Fruit fly (Drosophila melanogaster): ENCODE results near the gene Ocho.

Gene Ocho

DNA sequence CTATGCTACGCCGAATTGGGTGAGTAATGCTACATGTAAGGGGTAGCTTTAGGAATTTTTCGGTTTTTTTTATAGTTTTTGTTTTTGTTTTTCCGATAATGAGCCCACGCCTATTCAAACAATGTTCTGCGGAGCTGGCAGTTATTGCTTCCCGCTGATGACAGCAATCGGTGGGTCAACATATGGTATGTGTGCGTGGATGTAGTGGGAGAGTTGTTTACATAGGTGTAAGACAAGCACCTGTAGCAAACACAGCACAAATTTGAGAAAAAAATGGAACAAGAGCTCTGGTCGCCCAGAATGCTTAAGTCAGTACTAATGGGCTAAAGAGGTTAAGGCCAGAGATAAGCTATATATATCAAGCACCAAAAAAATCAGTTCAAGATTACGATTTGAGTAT is 13.6 kb downstream of the Ocho start:
- no peak for TF ChIP-seq CG10631 (GFP tag; optimal IDR thresholded peaks at IDR 0.05)
- TF ChIP-seq fkh (GFP tag; optimal IDR thresholded peaks at IDR 0.05) = peak; percentile 83

dm6 chr3L:14989879-14990278 is 15.2 kb downstream of the Ocho start:
- TF ChIP-seq lz (GFP tag; optimal IDR thresholded peaks at IDR 0.05) (no peak), svp (GFP tag) (peak; percentile 91), CG7368 (GFP tag; optimal IDR thresholded peaks at IDR 0.05) (no peak)

- TF ChIP-seq achi (GFP tag; optimal IDR thresholded peaks at IDR 0.05) = peak; percentile 91
- no peak for TF ChIP-seq eg (GFP tag; IDR thresholded peaks at IDR 0.05)
- peak; percentile 25 for TF ChIP-seq vri (GFP tag; optimal IDR thresholded peaks at IDR 0.05)
- no peak for TF ChIP-seq acj6 (GFP tag; optimal IDR thresholded peaks at IDR 0.05)
- TF ChIP-seq CG6854 (GFP tag; optimal IDR thresholded peaks at IDR 0.05) = peak; percentile 55
Observed at dm6 chr3L:14992025-14992424, 17.4 kb downstream of the Ocho start, which contains the start of gene Zip71B. Zip71B (plus strand) TSS chr3L:14992289.

dm6 chr3L:14992807-14993206 is 18.2 kb downstream of the Ocho start:
- TF ChIP-seq CG10631 (GFP tag; optimal IDR thresholded peaks at IDR 0.05) (no peak), vri (GFP tag; optimal IDR thresholded peaks at IDR 0.05) (peak; percentile 76), fkh (GFP tag; optimal IDR thresholded peaks at IDR 0.05) (peak; percentile 55), svp (GFP tag) (peak; percentile 75)

- no peak for TF ChIP-seq Blimp-1 (GFP tag; optimal IDR thresholded peaks at IDR 0.05)
- no peak for TF ChIP-seq dsx (GFP tag; optimal IDR thresholded peaks at IDR 0.05; ENCODE audit: poor library complexity, severe bottlenecking)
- TF ChIP-seq CG15336 (GFP tag; IDR thresholded peaks at IDR 0.05) = peak; percentile 38; the same call in 1 of the 2 replicates
- TF ChIP-seq CG6792 (GFP tag; optimal IDR thresholded peaks at IDR 0.05) = no peak
- TF ChIP-seq lz (GFP tag; optimal IDR thresholded peaks at IDR 0.05) = no peak
- TF ChIP-seq Smox (GFP tag; optimal IDR thresholded peaks at IDR 0.05) = no peak
- TF ChIP-seq CG1621 (tag; optimal IDR thresholded peaks at IDR 0.05) = no peak
- no peak for TF ChIP-seq CG8632 (GFP tag; optimal IDR thresholded peaks at IDR 0.05)
- TF ChIP-seq CG7368 (GFP tag; optimal IDR thresholded peaks at IDR 0.05) = no peak
- no peak for TF ChIP-seq Ets21C (GFP tag; optimal IDR thresholded peaks at IDR 0.05)
- no peak for TF ChIP-seq Hr38 (GFP tag; optimal IDR thresholded peaks at IDR 0.05)
- no peak for TF ChIP-seq dac (GFP tag; optimal IDR thresholded peaks at IDR 0.05)
- TF ChIP-seq Ets96B (tag; optimal IDR thresholded peaks at IDR 0.05) = peak; percentile 29
- TF ChIP-seq topi (GFP tag; optimal IDR thresholded peaks at IDR 0.05) = peak; percentile 33
- no peak for TF ChIP-seq Sox15 (GFP tag; optimal IDR thresholded peaks at IDR 0.05)
- no peak for TF ChIP-seq CG34406 (GFP tag; optimal IDR thresholded peaks at IDR 0.05)
- TF ChIP-seq ss (GFP tag; optimal IDR thresholded peaks at IDR 0.05) = no peak
- TF ChIP-seq fd59A (GFP tag; optimal IDR thresholded peaks at IDR 0.05) = no peak
- TF ChIP-seq achi (GFP tag; optimal IDR thresholded peaks at IDR 0.05) = no peak
- no peak for TF ChIP-seq CG3919 (GFP tag; optimal IDR thresholded peaks at IDR 0.05)
- peak; percentile 51 for TF ChIP-seq CG11762 (GFP tag; optimal IDR thresholded peaks at IDR 0.05; ENCODE audit: insufficient read depth)
- no peak for TF ChIP-seq CG16779 (tag; optimal IDR thresholded peaks at IDR 0.05)
- TF ChIP-seq CG10631 (GFP tag; optimal IDR thresholded peaks at IDR 0.05) = peak; percentile 63
- no peak for TF ChIP-seq CG8319 (GFP tag; optimal IDR thresholded peaks at IDR 0.05)
- no peak for TF ChIP-seq acj6 (GFP tag; optimal IDR thresholded peaks at IDR 0.05)
- peak; percentile 62 for TF ChIP-seq CG11902 (GFP tag; optimal IDR thresholded peaks at IDR 0.05)
- no peak for TF ChIP-seq vri (GFP tag; optimal IDR thresholded peaks at IDR 0.05)
- no peak for TF ChIP-seq Eip93F (GFP tag; optimal IDR thresholded peaks at IDR 0.05)
- TF ChIP-seq CG4318 (GFP tag; optimal IDR thresholded peaks at IDR 0.05) = no peak
- TF ChIP-seq CG6276 (GFP tag; optimal IDR thresholded peaks at IDR 0.05) = no peak
- TF ChIP-seq Eip78C (GFP tag) = peak; percentile 36
- TF ChIP-seq Sox102F (GFP tag; optimal IDR thresholded peaks at IDR 0.05) = no peak
- TF ChIP-seq fd85E (GFP tag; optimal IDR thresholded peaks at IDR 0.05) = no peak
- TF ChIP-seq fkh (GFP tag; optimal IDR thresholded peaks at IDR 0.05) = peak; percentile 6
- TF ChIP-seq Met (GFP tag; optimal IDR thresholded peaks at IDR 0.05) = no peak
- no peak for TF ChIP-seq salr (GFP tag; optimal IDR thresholded peaks at IDR 0.05)
- TF ChIP-seq CG9139 (GFP tag; optimal IDR thresholded peaks at IDR 0.05) = no peak
- TF ChIP-seq cyc (GFP tag; optimal IDR thresholded peaks at IDR 0.05) = peak; percentile 38
- TF ChIP-seq svp (GFP tag) = peak; percentile 55
Observed at dm6 chr3L:14999284-15000019, 24.8 kb downstream of the Ocho start, which contains the start of the genes mRpL39 and Prosbeta2. mRpL39 (minus strand) TSS chr3L:14999666. Prosbeta2 (plus strand) TSS chr3L:14999951.

Data from whole organism, prepupa.